Worm (Caenorhabditis elegans) whole organism, L4 larva: ENCODE results near the gene T28A8.5.

Experiments
- cey-2 ChIP-seq: sonication (generic microtip); optimal IDR thresholded peaks from 3 replicates; lab custom pipeline; 2017; ENCODE audit warnings: missing genetic modification characterization, mild to moderate bottlenecking, missing compliant biosample characterization, antibody characterized with exemption, borderline replicate concordance; ENCODE audit not compliant: insufficient read depth
- jun-1 ChIP-seq: fragments of 150-350 bp; optimal IDR thresholded peaks from 2 replicates; lab custom pipeline; 2014; ENCODE audit warnings: missing biosample characterization, missing genetic modification reagents, missing genetic modification characterization
- nhr-11 ChIP-seq: fragments of 150-350 bp; optimal IDR thresholded peaks from 2 replicates; lab custom pipeline; 2014; ENCODE audit warnings: missing biosample characterization, missing genetic modification characterization
- zag-1 ChIP-seq: fragments of 150-350 bp; optimal IDR thresholded peaks from 2 replicates; lab custom pipeline; 2014; ENCODE audit warnings: missing biosample characterization, missing genetic modification characterization

ce11 chrIII:13464493-13465362 lies 36.7 kb upstream of the T28A8.5 start, which contains the start of gene kel-3:
- TF ChIP-seq zag-1 (tag; lab: Kevin White, UChicago) (no peak), cey-2 (tag; lab: Kevin White, UChicago) (peak; percentile 63), nhr-11 (tag; lab: Kevin White, UChicago) (peak; percentile 74), jun-1 (tag; lab: Kevin White, UChicago) (no peak)
